Worm (Caenorhabditis elegans) whole organism, L3 larva: ENCODE measurements around the gene sfrp-1.

Source experiments
- ama-1 ChIP-seq: fragments of 150-350 bp; optimal IDR thresholded peaks from 2 replicates; lab custom pipeline; 2018
- daf-12 ChIP-seq: fragments of 150-350 bp; optimal IDR thresholded peaks from 2 replicates; lab custom pipeline; 2014; ENCODE audit warnings: missing biosample characterization, missing genetic modification reagents, missing genetic modification characterization
- fos-1 ChIP-seq: fragments of 150-350 bp; optimal IDR thresholded peaks from 2 replicates; lab custom pipeline; 2014; ENCODE audit warnings: missing biosample characterization, missing genetic modification characterization
- nhr-12 ChIP-seq: fragments of 150-350 bp; optimal IDR thresholded peaks from 2 replicates; lab custom pipeline; 2014; ENCODE audit warnings: missing biosample characterization, missing genetic modification characterization
- nhr-23 ChIP-seq: fragments of 150-350 bp; optimal IDR thresholded peaks from 2 replicates; lab custom pipeline; 2014; ENCODE audit warnings: missing biosample characterization, missing genetic modification reagents, missing genetic modification characterization
- nhr-237 ChIP-seq: fragments of 150-350 bp; optimal IDR thresholded peaks from 2 replicates; lab custom pipeline; 2014; ENCODE audit warnings: missing biosample characterization, missing genetic modification characterization
- nhr-28 ChIP-seq: fragments of 150-350 bp; optimal IDR thresholded peaks from 2 replicates; lab custom pipeline; 2014; ENCODE audit warnings: missing biosample characterization, missing genetic modification characterization
- skn-1 ChIP-seq: fragments of 150-350 bp; optimal IDR thresholded peaks from 2 replicates; lab custom pipeline; 2014; ENCODE audit warnings: missing biosample characterization, missing genetic modification characterization
- ztf-4 ChIP-seq: fragments of 150-350 bp; optimal IDR thresholded peaks from 2 replicates; lab custom pipeline; 2014; ENCODE audit warnings: missing biosample characterization, missing genetic modification characterization

ce11 chrIV:6431582-6431981, 29.3 kb upstream of the sfrp-1 start, which contains the start of gene acp-7:
- TF ChIP-seq nhr-12 (tag; lab: Kevin White, UChicago): no peak
- TF ChIP-seq ztf-4 (tag; lab: Kevin White, UChicago): no peak
- TF ChIP-seq fos-1 (tag; lab: Kevin White, UChicago): no peak
- no peak for TF ChIP-seq nhr-23 (tag; lab: Kevin White, UChicago)
- TF ChIP-seq skn-1 (tag; lab: Kevin White, UChicago): no peak
- no peak for TF ChIP-seq ama-1 (lab: Kevin White, UChicago)
- TF ChIP-seq nhr-28 (tag; lab: Kevin White, UChicago): no peak
- no peak for TF ChIP-seq daf-12 (tag; lab: Kevin White, UChicago)
- TF ChIP-seq nhr-237: no peak
